Worm (Caenorhabditis elegans) whole organism, early embryonic: ENCODE data around the gene F46C5.9.

Experiments
- aly-1 ChIP-seq: sonication (generic microtip); optimal IDR thresholded peaks from 2 replicates; lab custom pipeline; 2016; ENCODE audit warnings: missing genetic modification characterization, missing compliant biosample characterization
- ama-1 ChIP-seq: fragments of 150-350 bp; optimal IDR thresholded peaks from 2 replicates; lab custom pipeline; 2014
- ceh-13 ChIP-seq: fragments of 200-800 bp; sonication (Bioruptor generic); optimal IDR thresholded peaks from 2 replicates; lab custom pipeline; 2018; ENCODE audit warnings: mild to moderate bottlenecking, missing genetic modification characterization, missing compliant biosample characterization
- ceh-36 ChIP-seq: sonication (generic microtip); optimal IDR thresholded peaks from 2 replicates; lab custom pipeline; 2016; ENCODE audit warnings: missing genetic modification characterization, inconsistent platforms, missing compliant biosample characterization
- hmbx-1 ChIP-seq: sonication (generic microtip); optimal IDR thresholded peaks from 2 replicates; lab custom pipeline; 2016; ENCODE audit warnings: mild to moderate bottlenecking, missing genetic modification characterization, missing compliant biosample characterization
- hmg-4 ChIP-seq: fragments of 200-800 bp; sonication (Bioruptor generic); optimal IDR thresholded peaks from 2 replicates; lab custom pipeline; 2018; ENCODE audit warnings: mild to moderate bottlenecking, missing genetic modification characterization, missing compliant biosample characterization
- hnd-1 ChIP-seq: sonication (generic microtip); optimal IDR thresholded peaks from 2 replicates; lab custom pipeline; 2016; ENCODE audit warnings: missing genetic modification characterization, missing compliant biosample characterization
- pes-1 ChIP-seq: fragments of 200-800 bp; sonication (Bioruptor generic); IDR thresholded peaks from 2 replicates; pipeline ENCODE4 v1.3.6; 2022; ENCODE audit warnings: missing genetic modification reagents, missing genetic modification characterization, missing compliant biosample characterization
- scrt-1 ChIP-seq: fragments of 200-800 bp; sonication (Bioruptor generic); IDR thresholded peaks from 2 replicates; pipeline ENCODE4 v1.3.6; 2022; ENCODE audit warnings: missing genetic modification characterization, missing compliant biosample characterization
- sea-1 ChIP-seq: fragments of 200-800 bp; sonication (Bioruptor generic); conservative IDR thresholded peaks from 2 replicates; pipeline ENCODE4 v1.3.6; 2022; ENCODE audit warnings: missing genetic modification characterization, missing compliant biosample characterization
- tbx-11 ChIP-seq: fragments of 200-800 bp; sonication (Bioruptor generic); IDR thresholded peaks from 2 replicates; pipeline ENCODE4 v1.3.6; 2022; ENCODE audit warnings: missing genetic modification characterization, missing compliant biosample characterization
- tbx-37 ChIP-seq: fragments of 200-800 bp; sonication (Bioruptor generic); conservative IDR thresholded peaks from 2 replicates; pipeline ENCODE4 v1.3.6; 2022; ENCODE audit warnings: missing genetic modification reagents, missing genetic modification characterization, missing compliant biosample characterization

- TF ChIP-seq pes-1 (GFP tag; lab: Robert Waterston, UW) (no peak), tbx-11 (no peak), hnd-1 (no peak), ama-1 (lab: Kevin White, UChicago) (no peak), tbx-37 (GFP tag; lab: Robert Waterston, UW) (no peak), ceh-36 (tag; lab: Kevin White, UChicago) (no peak), sea-1 (no peak), hmg-4 (GFP tag; lab: Kevin White, UChicago) (no peak), ceh-13 (no peak), scrt-1 (GFP tag; lab: Robert Waterston, UW) (no peak), aly-1 (no peak), hmbx-1 (tag; lab: Kevin White, UChicago) (no peak)
These were observed 15.2 kb upstream of the F46C5.9 start, which contains the start of gene nas-25 for ce11 chrII:8825769-8826168.
